Worm (Caenorhabditis elegans) whole organism, early embryonic: ENCODE data around the gene nspb-8.

Experiments used
- B0310.2 ChIP-seq: sonication (generic microtip); optimal IDR thresholded peaks from 2 replicates; lab custom pipeline; 2016; ENCODE audit warnings: mild to moderate bottlenecking, missing genetic modification characterization, missing compliant biosample characterization
- F13C5.2 ChIP-seq: sonication (generic microtip); optimal IDR thresholded peaks from 2 replicates; lab custom pipeline; 2017; ENCODE audit warnings: mild to moderate bottlenecking, missing genetic modification characterization, inconsistent platforms, missing compliant biosample characterization
- aly-1 ChIP-seq: sonication (generic microtip); optimal IDR thresholded peaks from 2 replicates; lab custom pipeline; 2016; ENCODE audit warnings: missing genetic modification characterization, missing compliant biosample characterization
- ama-1 ChIP-seq: fragments of 150-350 bp; optimal IDR thresholded peaks from 2 replicates; lab custom pipeline; 2014
- ceh-13 ChIP-seq: fragments of 200-800 bp; sonication (Bioruptor generic); optimal IDR thresholded peaks from 2 replicates; lab custom pipeline; 2018; ENCODE audit warnings: mild to moderate bottlenecking, missing genetic modification characterization, missing compliant biosample characterization
- ceh-36 ChIP-seq: sonication (generic microtip); optimal IDR thresholded peaks from 2 replicates; lab custom pipeline; 2016; ENCODE audit warnings: missing genetic modification characterization, inconsistent platforms, missing compliant biosample characterization
- ets-7 ChIP-seq: sonication (generic microtip); optimal IDR thresholded peaks from 2 replicates; lab custom pipeline; 2016; ENCODE audit warnings: missing genotype, missing genetic modification characterization, missing compliant biosample characterization
- flt-1 ChIP-seq: fragments of 200-800 bp; sonication (Bioruptor generic); IDR thresholded peaks from 2 replicates; pipeline ENCODE4 v1.3.6; 2022; ENCODE audit warnings: missing genetic modification characterization, missing compliant biosample characterization
- hmbx-1 ChIP-seq: sonication (generic microtip); optimal IDR thresholded peaks from 2 replicates; lab custom pipeline; 2016; ENCODE audit warnings: mild to moderate bottlenecking, missing genetic modification characterization, missing compliant biosample characterization
- hmg-4 ChIP-seq: fragments of 200-800 bp; sonication (Bioruptor generic); optimal IDR thresholded peaks from 2 replicates; lab custom pipeline; 2018; ENCODE audit warnings: mild to moderate bottlenecking, missing genetic modification characterization, missing compliant biosample characterization
- hnd-1 ChIP-seq: sonication (generic microtip); optimal IDR thresholded peaks from 2 replicates; lab custom pipeline; 2016; ENCODE audit warnings: missing genetic modification characterization, missing compliant biosample characterization
- pes-1 ChIP-seq: fragments of 200-800 bp; sonication (Bioruptor generic); IDR thresholded peaks from 2 replicates; pipeline ENCODE4 v1.3.6; 2022; ENCODE audit warnings: missing genetic modification reagents, missing genetic modification characterization, missing compliant biosample characterization
- scrt-1 ChIP-seq: fragments of 200-800 bp; sonication (Bioruptor generic); IDR thresholded peaks from 2 replicates; pipeline ENCODE4 v1.3.6; 2022; ENCODE audit warnings: missing genetic modification characterization, missing compliant biosample characterization
- sea-1 ChIP-seq: fragments of 200-800 bp; sonication (Bioruptor generic); conservative IDR thresholded peaks from 2 replicates; pipeline ENCODE4 v1.3.6; 2022; ENCODE audit warnings: missing genetic modification characterization, missing compliant biosample characterization
- tbx-11 ChIP-seq: fragments of 200-800 bp; sonication (Bioruptor generic); IDR thresholded peaks from 2 replicates; pipeline ENCODE4 v1.3.6; 2022; ENCODE audit warnings: missing genetic modification characterization, missing compliant biosample characterization
- tbx-37 ChIP-seq: fragments of 200-800 bp; sonication (Bioruptor generic); conservative IDR thresholded peaks from 2 replicates; pipeline ENCODE4 v1.3.6; 2022; ENCODE audit warnings: missing genetic modification reagents, missing genetic modification characterization, missing compliant biosample characterization
- tra-4 ChIP-seq: sonication (generic microtip); optimal IDR thresholded peaks from 2 replicates; lab custom pipeline; 2017; ENCODE audit warnings: missing genetic modification characterization, missing compliant biosample characterization

Gene nspb-8

ce11 chrII:14618158-14618557 is 37.7 kb upstream of the nspb-8 start:
- no peak for TF ChIP-seq pes-1 (GFP tag; lab: Robert Waterston, UW)
- no peak for TF ChIP-seq aly-1 (tag; lab: Kevin White, UChicago)
- no peak for TF ChIP-seq ceh-13 (GFP tag; lab: Kevin White, UChicago)
- TF ChIP-seq ceh-36 (tag; lab: Kevin White, UChicago) = no peak
- TF ChIP-seq flt-1 (GFP tag; lab: Robert Waterston, UW) = no peak
- TF ChIP-seq ets-7 (tag; lab: Kevin White, UChicago) = no peak
- TF ChIP-seq tbx-11 = no peak
- TF ChIP-seq ama-1 (lab: Kevin White, UChicago) = no peak
- no peak for TF ChIP-seq scrt-1 (GFP tag; lab: Robert Waterston, UW)
- no peak for TF ChIP-seq sea-1 (GFP tag; lab: Robert Waterston, UW)
- TF ChIP-seq tbx-37 = no peak
- no peak for TF ChIP-seq hnd-1 (tag; lab: Kevin White, UChicago)
- TF ChIP-seq tra-4 (tag; lab: Kevin White, UChicago) = no peak
- TF ChIP-seq hmg-4 (GFP tag; lab: Kevin White, UChicago) = no peak

- TF ChIP-seq B0310.2 (tag; lab: Kevin White, UChicago) (no peak), pes-1 (GFP tag; lab: Robert Waterston, UW) (0 out of 2 replicates have a peak, but pooled peaks have one; percentile 25)
Observed at ce11 chrII:14616927-14617326, 36.5 kb upstream of the nspb-8 start.

- no peak for TF ChIP-seq tbx-11
- no peak for TF ChIP-seq ceh-36 (tag; lab: Kevin White, UChicago)
- TF ChIP-seq tra-4 (tag; lab: Kevin White, UChicago) = no peak
- TF ChIP-seq tbx-37 = no peak
- TF ChIP-seq ets-7 (tag; lab: Kevin White, UChicago) = no peak
- no peak for TF ChIP-seq ceh-13 (GFP tag; lab: Kevin White, UChicago)
- TF ChIP-seq ama-1 (lab: Kevin White, UChicago) = no peak
- TF ChIP-seq aly-1 (tag; lab: Kevin White, UChicago) = no peak
- no peak for TF ChIP-seq hmg-4 (GFP tag; lab: Kevin White, UChicago)
- TF ChIP-seq F13C5.2 (tag; lab: Kevin White, UChicago) = no peak
- TF ChIP-seq pes-1 (GFP tag; lab: Robert Waterston, UW) = no peak
- TF ChIP-seq hnd-1 (tag; lab: Kevin White, UChicago) = no peak
- no peak for TF ChIP-seq sea-1 (GFP tag; lab: Robert Waterston, UW)
- no peak for TF ChIP-seq scrt-1 (GFP tag; lab: Robert Waterston, UW)
- TF ChIP-seq flt-1 (GFP tag; lab: Robert Waterston, UW) = no peak
Observed at ce11 chrII:14616402-14616801, 36.0 kb upstream of the nspb-8 start.

- TF ChIP-seq tbx-11 = no peak
- TF ChIP-seq aly-1 (tag; lab: Kevin White, UChicago) = no peak
- no peak for TF ChIP-seq scrt-1 (GFP tag; lab: Robert Waterston, UW)
- no peak for TF ChIP-seq ceh-13 (GFP tag; lab: Kevin White, UChicago)
- no peak for TF ChIP-seq tra-4 (tag; lab: Kevin White, UChicago)
Observed at ce11 chrII:14615735-14616134, 35.3 kb upstream of the nspb-8 start, which contains the start of gene mltn-9. TSS of gene mltn-9 (plus strand) at chrII:14616035.

- TF ChIP-seq flt-1 (GFP tag; lab: Robert Waterston, UW) (no peak), ets-7 (tag; lab: Kevin White, UChicago) (no peak), F13C5.2 (tag; lab: Kevin White, UChicago) (no peak), ceh-36 (tag; lab: Kevin White, UChicago) (no peak), ceh-13 (GFP tag; lab: Kevin White, UChicago) (no peak), hmbx-1 (tag; lab: Kevin White, UChicago) (no peak), hmg-4 (GFP tag; lab: Kevin White, UChicago) (no peak), sea-1 (GFP tag; lab: Robert Waterston, UW) (no peak), ama-1 (lab: Kevin White, UChicago) (no peak), aly-1 (tag; lab: Kevin White, UChicago) (no peak), tra-4 (tag; lab: Kevin White, UChicago) (no peak), B0310.2 (tag; lab: Kevin White, UChicago) (no peak)
Observed at ce11 chrII:14611307-14611706, 30.9 kb upstream of the nspb-8 start.

- TF ChIP-seq tbx-11 (no peak), hmbx-1 (tag; lab: Kevin White, UChicago) (no peak)
Observed at ce11 chrII:14610492-14611142, 30.2 kb upstream of the nspb-8 start.

ce11 chrII:14609297-14609937 is 29.0 kb upstream of the nspb-8 start:
- TF ChIP-seq flt-1 (GFP tag; lab: Robert Waterston, UW) = no peak
- no peak for TF ChIP-seq scrt-1 (GFP tag; lab: Robert Waterston, UW)
- no peak for TF ChIP-seq ceh-13 (GFP tag; lab: Kevin White, UChicago)
- TF ChIP-seq hmbx-1 (tag; lab: Kevin White, UChicago) = no peak
- TF ChIP-seq ets-7 (tag; lab: Kevin White, UChicago) = no peak
- no peak for TF ChIP-seq sea-1 (GFP tag; lab: Robert Waterston, UW)
- no peak for TF ChIP-seq tra-4 (tag; lab: Kevin White, UChicago)
- no peak for TF ChIP-seq ceh-36 (tag; lab: Kevin White, UChicago)
- no peak for TF ChIP-seq aly-1 (tag; lab: Kevin White, UChicago)
- TF ChIP-seq tbx-11 = no peak
- TF ChIP-seq tbx-37 = no peak
- no peak for TF ChIP-seq B0310.2 (tag; lab: Kevin White, UChicago)
- TF ChIP-seq hnd-1 (tag; lab: Kevin White, UChicago) = no peak
- no peak for TF ChIP-seq ama-1 (lab: Kevin White, UChicago)
- TF ChIP-seq F13C5.2 (tag; lab: Kevin White, UChicago) = no peak
- no peak for TF ChIP-seq pes-1 (GFP tag; lab: Robert Waterston, UW)
- no peak for TF ChIP-seq hmg-4 (GFP tag; lab: Kevin White, UChicago)
